Worm (Caenorhabditis elegans) whole organism, L3 larva: ENCODE data around the gene rap-3.

Experiments used
- R02D3.7 ChIP-seq: fragments of 150-350 bp; optimal IDR thresholded peaks from 2 replicates; lab custom pipeline; 2014; ENCODE audit warnings: missing biosample characterization, missing genetic modification characterization
- ZK546.5 ChIP-seq: sonication (generic microtip); optimal IDR thresholded peaks from 2 replicates; lab custom pipeline; 2017; ENCODE audit warnings: missing biosample characterization, missing genetic modification characterization
- ama-1 ChIP-seq: fragments of 150-350 bp; optimal IDR thresholded peaks from 2 replicates; lab custom pipeline; 2018
- ceh-9 ChIP-seq: sonication (generic microtip); optimal IDR thresholded peaks from 2 replicates; lab custom pipeline; 2018; ENCODE audit warnings: missing biosample characterization, missing genetic modification characterization
- daf-12 ChIP-seq: fragments of 150-350 bp; optimal IDR thresholded peaks from 2 replicates; lab custom pipeline; 2014; ENCODE audit warnings: missing biosample characterization, missing genetic modification reagents, missing genetic modification characterization
- egl-27 ChIP-seq: sonication (generic microtip); optimal IDR thresholded peaks from 4 replicates; lab custom pipeline; 2017; ENCODE audit warnings: missing biosample characterization, missing genetic modification reagents, missing genetic modification characterization
- egl-5 ChIP-seq: fragments of 150-350 bp; optimal IDR thresholded peaks from 2 replicates; lab custom pipeline; 2017; ENCODE audit warnings: missing biosample characterization, missing genetic modification reagents, missing genetic modification characterization, inconsistent platforms
- elt-2 ChIP-seq: sonication (generic microtip); optimal IDR thresholded peaks from 2 replicates; lab custom pipeline; 2016; ENCODE audit warnings: missing genetic modification reagents, mild to moderate bottlenecking, missing genetic modification characterization, missing compliant biosample characterization
- elt-3 ChIP-seq, 3 experiments: fragments of 150-350 bp in 1 of 3; sonication (generic microtip) in 2 of 3; optimal IDR thresholded peaks; 2 replicates in 2 of 3; 4 replicates in 1 of 3; lab custom pipeline; 2014 to 2017; ENCODE audit warnings: missing biosample characterization in 3 of 3, missing genetic modification characterization in 3 of 3
- eor-1 ChIP-seq, 2 experiments: fragments of 150-350 bp; optimal IDR thresholded peaks; 2 replicates each; lab custom pipeline; 2014 to 2018; ENCODE audit warnings: missing biosample characterization in 2 of 2, missing genetic modification characterization in 2 of 2
- fkh-2 ChIP-seq: fragments of 150-350 bp; optimal IDR thresholded peaks from 2 replicates; lab custom pipeline; 2014; ENCODE audit warnings: missing biosample characterization, missing genetic modification reagents, missing genetic modification characterization
- fos-1 ChIP-seq: fragments of 150-350 bp; optimal IDR thresholded peaks from 2 replicates; lab custom pipeline; 2014; ENCODE audit warnings: missing biosample characterization, missing genetic modification characterization
- hmg-11 ChIP-seq: sonication (generic microtip); optimal IDR thresholded peaks from 2 replicates; lab custom pipeline; 2016; ENCODE audit warnings: missing genetic modification characterization, missing compliant biosample characterization
- lin-39 ChIP-seq: fragments of 150-350 bp; optimal IDR thresholded peaks from 2 replicates; lab custom pipeline; 2018; ENCODE audit warnings: missing biosample characterization, missing genetic modification reagents, missing genetic modification characterization
- lsy-12 ChIP-seq: sonication (generic microtip); optimal IDR thresholded peaks from 2 replicates; lab custom pipeline; 2016; ENCODE audit warnings: mild to moderate bottlenecking, missing genetic modification characterization, missing compliant biosample characterization
- mdl-1 ChIP-seq: fragments of 150-350 bp; optimal IDR thresholded peaks from 2 replicates; lab custom pipeline; 2014; ENCODE audit warnings: missing biosample characterization, missing genetic modification characterization
- mml-1 ChIP-seq: fragments of 150-350 bp; sonication (generic microtip); optimal IDR thresholded peaks from 3 replicates; lab custom pipeline; 2014; ENCODE audit warnings: missing biosample characterization, missing genetic modification characterization
- nfya-1 ChIP-seq: sonication (generic microtip); optimal IDR thresholded peaks from 2 replicates; lab custom pipeline; 2017; ENCODE audit warnings: missing genetic modification characterization, mild to moderate bottlenecking, missing compliant biosample characterization, antibody characterized with exemption, moderate library complexity; ENCODE audit not compliant: insufficient read depth
- nhr-11 ChIP-seq: fragments of 150-350 bp; optimal IDR thresholded peaks from 2 replicates; lab custom pipeline; 2014; ENCODE audit warnings: missing biosample characterization, missing genetic modification characterization
- nhr-12 ChIP-seq: fragments of 150-350 bp; optimal IDR thresholded peaks from 2 replicates; lab custom pipeline; 2014; ENCODE audit warnings: missing biosample characterization, missing genetic modification characterization
- nhr-23 ChIP-seq: fragments of 150-350 bp; optimal IDR thresholded peaks from 2 replicates; lab custom pipeline; 2014; ENCODE audit warnings: missing biosample characterization, missing genetic modification reagents, missing genetic modification characterization
- nhr-237 ChIP-seq: fragments of 150-350 bp; optimal IDR thresholded peaks from 2 replicates; lab custom pipeline; 2014; ENCODE audit warnings: missing biosample characterization, missing genetic modification characterization
- nhr-25 ChIP-seq: sonication (generic microtip); optimal IDR thresholded peaks from 2 replicates; lab custom pipeline; 2017; ENCODE audit warnings: missing biosample characterization, missing genetic modification characterization
- nhr-28 ChIP-seq: fragments of 150-350 bp; optimal IDR thresholded peaks from 2 replicates; lab custom pipeline; 2014; ENCODE audit warnings: missing biosample characterization, missing genetic modification characterization
- nhr-43 ChIP-seq: sonication (generic microtip); optimal IDR thresholded peaks from 2 replicates; lab custom pipeline; 2016; ENCODE audit warnings: mild to moderate bottlenecking, missing genetic modification characterization, missing compliant biosample characterization; ENCODE audit not compliant: poor library complexity, severe bottlenecking
- nhr-76 ChIP-seq: fragments of 150-350 bp; sonication (generic microtip); optimal IDR thresholded peaks from 5 replicates; lab custom pipeline; 2014; ENCODE audit warnings: missing biosample characterization, missing genetic modification characterization
- nhr-77 ChIP-seq: fragments of 150-350 bp; optimal IDR thresholded peaks from 2 replicates; lab custom pipeline; 2014; ENCODE audit warnings: missing biosample characterization, missing genetic modification characterization
- pha-4 ChIP-seq: fragments of 150-350 bp; optimal IDR thresholded peaks from 2 replicates; lab custom pipeline; 2014; ENCODE audit warnings: missing biosample characterization, missing genetic modification reagents, missing genetic modification characterization
- pqm-1 ChIP-seq: fragments of 150-350 bp; optimal IDR thresholded peaks from 2 replicates; lab custom pipeline; 2017; ENCODE audit warnings: missing biosample characterization, missing genetic modification characterization, inconsistent platforms
- skn-1 ChIP-seq: fragments of 150-350 bp; optimal IDR thresholded peaks from 2 replicates; lab custom pipeline; 2014; ENCODE audit warnings: missing biosample characterization, missing genetic modification characterization
- snpc-4 ChIP-seq: fragments of 150-350 bp; optimal IDR thresholded peaks from 2 replicates; lab custom pipeline; 2014; ENCODE audit warnings: missing biosample characterization, missing genetic modification characterization
- unc-62 ChIP-seq: fragments of 150-350 bp; sonication (generic microtip); optimal IDR thresholded peaks from 4 replicates; lab custom pipeline; 2014; ENCODE audit warnings: missing biosample characterization, missing genetic modification reagents, missing genetic modification characterization
- zag-1 ChIP-seq: fragments of 150-350 bp; optimal IDR thresholded peaks from 2 replicates; lab custom pipeline; 2014; ENCODE audit warnings: missing biosample characterization, missing genetic modification characterization
- ztf-11 ChIP-seq: fragments of 150-350 bp; optimal IDR thresholded peaks from 2 replicates; lab custom pipeline; 2014; ENCODE audit warnings: missing biosample characterization, missing genetic modification characterization
- ztf-4 ChIP-seq: fragments of 150-350 bp; optimal IDR thresholded peaks from 2 replicates; lab custom pipeline; 2014; ENCODE audit warnings: missing biosample characterization, missing genetic modification characterization

The rap-3 gene

ce11 chrIV:11150844-11151243 lies 26.2 kb upstream of the rap-3 start, which contains the start of gene C08F8.2:
TSS of gene C08F8.2 (plus strand) at chrIV:11150997.
- TF ChIP-seq ama-1 (lab: Kevin White, UChicago) (peak; percentile 53), skn-1 (no peak)

ce11 chrIV:11154425-11155114 lies 22.5 kb upstream of the rap-3 start, which contains the start of gene C08F8.3:
TSS of gene C08F8.3 (plus strand) at chrIV:11155044.
- TF ChIP-seq nfya-1 = peak; percentile 67

- TF ChIP-seq ceh-9 = no peak
- TF ChIP-seq elt-2 (tag; lab: Kevin White, UChicago) = no peak
- no peak for TF ChIP-seq nhr-43 (tag; lab: Kevin White, UChicago)
- no peak for TF ChIP-seq unc-62 (GFP tag; lab: Kevin White, UChicago)
- TF ChIP-seq ztf-4 = no peak
- TF ChIP-seq nhr-25 (tag; lab: Kevin White, UChicago) = no peak
- no peak for TF ChIP-seq ZK546.5 (tag; lab: Kevin White, UChicago)
- TF ChIP-seq ztf-11 = no peak
- no peak for TF ChIP-seq lsy-12 (tag; lab: Kevin White, UChicago)
- TF ChIP-seq, all 47 proteins: peak for 0
These were observed 20.5 kb upstream of the rap-3 start for ce11 chrIV:11156526-11156925.

- TF ChIP-seq fkh-2 (tag; lab: Kevin White, UChicago) (no peak), egl-5 (tag; lab: Kevin White, UChicago) (no peak), nhr-11 (tag; lab: Kevin White, UChicago) (no peak), eor-1 (tag; optimal IDR thresholded peaks at IDR 0.05; lab: Kevin White, UChicago) (no peak), snpc-4 (tag; lab: Kevin White, UChicago) (no peak), ztf-11 (no peak), fos-1 (tag; lab: Kevin White, UChicago) (no peak), mdl-1 (tag; lab: Kevin White, UChicago) (no peak), nhr-12 (tag; lab: Kevin White, UChicago) (no peak), skn-1 (no peak), R02D3.7 (tag; lab: Kevin White, UChicago) (no peak), lin-39 (tag; lab: Kevin White, UChicago) (no peak)
- TF ChIP-seq, all 47 proteins: peak for 0
These were observed 17.2 kb upstream of the rap-3 start, which contains the start of gene mboa-4 for ce11 chrIV:11159886-11160285. TSS of gene mboa-4 (minus strand) at chrIV:11159986.

ce11 chrIV:11160707-11161106 lies 16.4 kb upstream of the rap-3 start, which contains the start of gene C08F8.15:
TSS of gene C08F8.15 (minus strand) at chrIV:11160807.
- TF ChIP-seq ZK546.5 (tag; lab: Kevin White, UChicago) (no peak), pqm-1 (no peak), nhr-43 (tag; lab: Kevin White, UChicago) (no peak), nhr-76 (tag; lab: Kevin White, UChicago) (no peak), elt-2 (tag; lab: Kevin White, UChicago) (no peak), skn-1 (no peak), nhr-28 (tag; lab: Kevin White, UChicago) (no peak), nhr-23 (tag; lab: Kevin White, UChicago) (no peak), daf-12 (tag; lab: Kevin White, UChicago) (no peak), fkh-2 (tag; lab: Kevin White, UChicago) (no peak), elt-3 (tag; optimal IDR thresholded peaks at IDR 0.05; lab: Kevin White, UChicago) (no peak), hmg-11 (tag; lab: Kevin White, UChicago) (no peak), lsy-12 (tag; lab: Kevin White, UChicago) (no peak), nhr-11 (tag; lab: Kevin White, UChicago) (no peak), nhr-77 (tag; lab: Kevin White, UChicago) (no peak), ztf-4 (no peak), eor-1 (tag; optimal IDR thresholded peaks at IDR 0.05; lab: Kevin White, UChicago) (no peak), egl-27 (no peak)

- TF ChIP-seq nhr-25 (tag; lab: Kevin White, UChicago) (no peak), lin-39 (tag; lab: Kevin White, UChicago) (no peak), skn-1 (no peak), fos-1 (tag; lab: Kevin White, UChicago) (no peak), pha-4 (tag; lab: Kevin White, UChicago) (no peak), mml-1 (tag; lab: Kevin White, UChicago) (no peak), zag-1 (tag; lab: Kevin White, UChicago) (no peak), egl-5 (tag; lab: Kevin White, UChicago) (no peak), snpc-4 (tag; lab: Kevin White, UChicago) (no peak), nhr-77 (tag; lab: Kevin White, UChicago) (no peak), elt-3 (tag; optimal IDR thresholded peaks at IDR 0.05; lab: Kevin White, UChicago) (no peak), nhr-237 (tag; lab: Kevin White, UChicago) (no peak)
These were observed 14.6 kb upstream of the rap-3 start, which contains the start of gene fbxb-9 for ce11 chrIV:11162451-11162850. TSS of gene fbxb-9 (minus strand) at chrIV:11162551.
